Fruit fly (Drosophila melanogaster) whole organism: ENCODE data around the gene eff.

Source experiments
- CG8478 ChIP-seq: fragments of >200 bp; optimal IDR thresholded peaks from 2 replicates; lab custom pipeline; 2018; ENCODE audit warnings: inconsistent platforms
- EcR ChIP-seq, 2 experiments: fragments of >200 bp; optimal IDR thresholded peaks; 2 replicates each; lab custom pipeline; 2017; ENCODE audit warnings: missing biosample characterization in 2 of 2, missing genetic modification characterization in 2 of 2, missing genetic modification reagents in 2 of 2
- pan ChIP-seq: fragments of >200 bp; optimal IDR thresholded peaks from 2 replicates; lab custom pipeline; 2017
- usp ChIP-seq: fragments of >200 bp; optimal IDR thresholded peaks from 2 replicates; lab custom pipeline; 2017; ENCODE audit warnings: missing biosample characterization, missing genetic modification characterization, mixed read lengths

DNA sequence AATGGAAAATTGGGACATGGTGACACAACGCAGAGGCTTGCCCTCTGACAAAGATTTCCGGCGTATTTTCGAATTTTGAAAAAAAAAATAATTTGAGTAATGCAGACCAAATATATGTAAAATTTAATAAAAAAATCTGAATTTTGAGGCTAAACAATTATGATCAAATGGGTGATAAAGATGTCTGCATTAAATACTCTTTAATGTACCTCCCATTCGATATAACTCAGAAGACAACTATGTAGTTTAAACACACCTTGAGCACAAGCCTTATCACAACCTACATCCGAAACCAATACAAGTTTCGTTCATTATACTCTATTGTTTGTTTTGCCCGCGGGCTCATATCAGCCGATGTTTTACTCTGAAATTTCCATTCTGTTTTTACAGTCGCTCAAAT lies 13.2 kb upstream of the eff start, which contains the start of gene CG7362:
- no peak for TF ChIP-seq pan (lab: Kevin White, UChicago)
- no peak for TF ChIP-seq usp (GFP tag; lab: Kevin White, UChicago)
- no peak for TF ChIP-seq EcR (GFP tag; optimal IDR thresholded peaks at IDR 0.05; lab: Kevin White, UChicago)
- no peak for TF ChIP-seq CG8478 (lab: Kevin White, UChicago)
